Worm (Caenorhabditis elegans) whole organism, mixed stage, embryonic: ENCODE results near the gene C04E7.1.

ENCODE experiments used
- M03D4.4 ChIP-seq: sonication (generic microtip); optimal IDR thresholded peaks from 2 replicates; lab custom pipeline; 2017; ENCODE audit warnings: mild to moderate bottlenecking, missing genetic modification characterization, missing compliant biosample characterization
- bed-3 ChIP-seq: fragments of 200-800 bp; sonication (Bioruptor generic); optimal IDR thresholded peaks from 3 replicates; lab custom pipeline; 2018; ENCODE audit warnings: mild to moderate bottlenecking, missing genetic modification characterization, moderate library complexity, missing compliant biosample characterization
- blmp-1 ChIP-seq: fragments of 150-350 bp; optimal IDR thresholded peaks from 2 replicates; lab custom pipeline; 2014; ENCODE audit warnings: missing biosample characterization, missing genetic modification characterization
- ceh-39 ChIP-seq: fragments of 150-350 bp; optimal IDR thresholded peaks from 2 replicates; lab custom pipeline; 2014; ENCODE audit warnings: missing biosample characterization, missing genetic modification characterization
- ceh-43 ChIP-seq: fragments of 200-800 bp; sonication (Bioruptor generic); optimal IDR thresholded peaks from 2 replicates; lab custom pipeline; 2018; ENCODE audit warnings: mild to moderate bottlenecking, missing genetic modification characterization, moderate library complexity, missing compliant biosample characterization
- ceh-83 ChIP-seq: fragments of 200-800 bp; sonication (Bioruptor generic); optimal IDR thresholded peaks from 2 replicates; lab custom pipeline; 2018; ENCODE audit warnings: mild to moderate bottlenecking, missing genetic modification characterization, missing compliant biosample characterization
- ces-1 ChIP-seq: fragments of 150-350 bp; optimal IDR thresholded peaks from 2 replicates; lab custom pipeline; 2014; ENCODE audit warnings: missing biosample characterization, missing genetic modification reagents, missing genetic modification characterization
- cnd-1 ChIP-seq: fragments of 200-800 bp; sonication (Bioruptor generic); optimal IDR thresholded peaks from 2 replicates; lab custom pipeline; 2018; ENCODE audit warnings: mild to moderate bottlenecking, missing genetic modification characterization, missing compliant biosample characterization
- drap-1 ChIP-seq: fragments of 200-800 bp; sonication (Bioruptor generic); optimal IDR thresholded peaks from 3 replicates; lab custom pipeline; 2018; ENCODE audit warnings: mild to moderate bottlenecking, missing genetic modification characterization, missing compliant biosample characterization
- elt-1 ChIP-seq: sonication (generic microtip); optimal IDR thresholded peaks from 2 replicates; lab custom pipeline; 2017; ENCODE audit warnings: missing genetic modification characterization, mild to moderate bottlenecking, missing compliant biosample characterization, antibody characterized with exemption, moderate library complexity, borderline replicate concordance; ENCODE audit not compliant: insufficient read depth
- elt-3 ChIP-seq: fragments of 150-350 bp; optimal IDR thresholded peaks from 2 replicates; lab custom pipeline; 2014; ENCODE audit warnings: missing biosample characterization, missing genetic modification characterization
- flh-1 ChIP-seq: fragments of 200-800 bp; sonication (Bioruptor generic); optimal IDR thresholded peaks from 2 replicates; lab custom pipeline; 2018; ENCODE audit warnings: mild to moderate bottlenecking, missing genetic modification characterization, moderate library complexity, missing compliant biosample characterization
- ham-2 ChIP-seq: fragments of 200-800 bp; sonication (Bioruptor generic); optimal IDR thresholded peaks from 2 replicates; lab custom pipeline; 2018; ENCODE audit warnings: mild to moderate bottlenecking, missing genetic modification characterization, missing compliant biosample characterization
- hlh-1 ChIP-seq: fragments of 150-350 bp; optimal IDR thresholded peaks from 2 replicates; lab custom pipeline; 2014; ENCODE audit warnings: missing biosample characterization, missing genetic modification reagents, missing genetic modification characterization
- lin-13 ChIP-seq: fragments of 150-350 bp; optimal IDR thresholded peaks from 2 replicates; lab custom pipeline; 2014; ENCODE audit warnings: missing biosample characterization, missing genetic modification characterization
- lin-32 ChIP-seq: fragments of 200-800 bp; sonication (Bioruptor generic); optimal IDR thresholded peaks from 2 replicates; lab custom pipeline; 2018; ENCODE audit warnings: mild to moderate bottlenecking, missing genetic modification characterization, missing compliant biosample characterization
- lsy-2 ChIP-seq: fragments of 150-350 bp; optimal IDR thresholded peaks from 2 replicates; lab custom pipeline; 2014; ENCODE audit warnings: missing biosample characterization, missing genetic modification characterization
- mab-5 ChIP-seq: fragments of 150-350 bp; optimal IDR thresholded peaks from 2 replicates; lab custom pipeline; 2014; ENCODE audit warnings: missing biosample characterization, missing genetic modification characterization
- mep-1 ChIP-seq: fragments of 150-350 bp; optimal IDR thresholded peaks from 2 replicates; lab custom pipeline; 2017; ENCODE audit warnings: missing biosample characterization, missing genetic modification reagents, missing genetic modification characterization, inconsistent platforms
- mls-2 ChIP-seq: sonication (generic microtip); optimal IDR thresholded peaks from 2 replicates; lab custom pipeline; 2016; ENCODE audit warnings: mild to moderate bottlenecking, missing genetic modification characterization, moderate library complexity, missing compliant biosample characterization
- nhr-12 ChIP-seq: fragments of 150-350 bp; optimal IDR thresholded peaks from 2 replicates; lab custom pipeline; 2014; ENCODE audit warnings: missing biosample characterization, missing genetic modification characterization
- nhr-2 ChIP-seq: fragments of 150-350 bp; optimal IDR thresholded peaks from 2 replicates; lab custom pipeline; 2014; ENCODE audit warnings: missing biosample characterization, missing genetic modification characterization
- nhr-237 ChIP-seq: fragments of 150-350 bp; optimal IDR thresholded peaks from 2 replicates; lab custom pipeline; 2014; ENCODE audit warnings: missing biosample characterization, missing genetic modification characterization
- nhr-28 ChIP-seq: fragments of 150-350 bp; optimal IDR thresholded peaks from 2 replicates; lab custom pipeline; 2014; ENCODE audit warnings: missing biosample characterization, missing genetic modification characterization
- nhr-76 ChIP-seq: sonication (generic microtip); optimal IDR thresholded peaks from 2 replicates; lab custom pipeline; 2017; ENCODE audit warnings: missing biosample characterization, missing genetic modification characterization
- pha-4 ChIP-seq: fragments of 150-350 bp; optimal IDR thresholded peaks from 2 replicates; lab custom pipeline; 2018; ENCODE audit warnings: missing biosample characterization, missing genetic modification reagents, missing genetic modification characterization
- sem-2 ChIP-seq: fragments of 200-800 bp; sonication (Bioruptor generic); optimal IDR thresholded peaks from 2 replicates; lab custom pipeline; 2018; ENCODE audit warnings: mild to moderate bottlenecking, missing genetic modification characterization, missing compliant biosample characterization
- snpc-4 ChIP-seq: fragments of 150-350 bp; optimal IDR thresholded peaks from 2 replicates; lab custom pipeline; 2014; ENCODE audit warnings: missing biosample characterization, missing genetic modification characterization
- sptf-1 ChIP-seq: sonication (generic microtip); optimal IDR thresholded peaks from 2 replicates; lab custom pipeline; 2017; ENCODE audit warnings: mild to moderate bottlenecking, missing genetic modification characterization, moderate library complexity, missing compliant biosample characterization
- tbx-8 ChIP-seq: fragments of 200-800 bp; sonication (Bioruptor generic); optimal IDR thresholded peaks from 2 replicates; lab custom pipeline; 2018; ENCODE audit warnings: mild to moderate bottlenecking, missing genetic modification characterization, moderate library complexity, missing compliant biosample characterization
- unc-120 ChIP-seq: sonication (generic microtip); optimal IDR thresholded peaks from 2 replicates; lab custom pipeline; 2017; ENCODE audit warnings: missing genetic modification characterization, missing compliant biosample characterization; ENCODE audit not compliant: poor library complexity, severe bottlenecking
- unc-39 ChIP-seq: fragments of 150-350 bp; optimal IDR thresholded peaks from 2 replicates; lab custom pipeline; 2014; ENCODE audit warnings: missing biosample characterization, missing genetic modification characterization
- unc-62 ChIP-seq: fragments of 150-350 bp; optimal IDR thresholded peaks from 2 replicates; lab custom pipeline; 2014; ENCODE audit warnings: missing biosample characterization, missing genetic modification reagents, missing genetic modification characterization
- zip-8 ChIP-seq: fragments of 150-350 bp; optimal IDR thresholded peaks from 2 replicates; lab custom pipeline; 2014; ENCODE audit warnings: missing biosample characterization, missing genetic modification characterization
- ztf-11 ChIP-seq: fragments of 150-350 bp; optimal IDR thresholded peaks from 2 replicates; lab custom pipeline; 2014; ENCODE audit warnings: missing biosample characterization, missing genetic modification characterization

Gene C04E7.1

ce11 chrX:380505-380904, 22.6 kb downstream of the C04E7.1 start, which contains the start of gene R04A9.3:
TSS of gene R04A9.3 (minus strand) at chrX:380605.
- no peak for TF ChIP-seq bed-3
- no peak for TF ChIP-seq nhr-237 (tag; lab: Kevin White, UChicago)
- TF ChIP-seq lsy-2, result no peak
- no peak for TF ChIP-seq ham-2
- no peak for TF ChIP-seq ztf-11
- no peak for TF ChIP-seq lin-32 (GFP tag; lab: Kevin White, UChicago)
- no peak for TF ChIP-seq ceh-43 (GFP tag; lab: Kevin White, UChicago)
- no peak for TF ChIP-seq tbx-8 (GFP tag; lab: Kevin White, UChicago)

ce11 chrX:381029-381428, 23.1 kb downstream of the C04E7.1 start:
- no peak for TF ChIP-seq unc-39 (tag; lab: Kevin White, UChicago)
- no peak for TF ChIP-seq mls-2 (tag; lab: Kevin White, UChicago)
- no peak for TF ChIP-seq unc-62 (GFP tag; lab: Kevin White, UChicago)
- no peak for TF ChIP-seq nhr-2 (tag; lab: Kevin White, UChicago)
- TF ChIP-seq blmp-1 (tag; lab: Kevin White, UChicago), result no peak
- TF ChIP-seq sptf-1 (tag; lab: Kevin White, UChicago), result no peak
- TF ChIP-seq lin-13 (tag; lab: Kevin White, UChicago), result no peak
- TF ChIP-seq elt-1 (tag; lab: Kevin White, UChicago), result no peak
- TF ChIP-seq nhr-12 (tag; lab: Kevin White, UChicago), result no peak
- TF ChIP-seq snpc-4 (tag; lab: Kevin White, UChicago), result no peak
- TF ChIP-seq elt-3 (tag; lab: Kevin White, UChicago), result no peak
- no peak for TF ChIP-seq sem-2
- no peak for TF ChIP-seq ces-1 (GFP tag; lab: Kevin White, UChicago)

ce11 chrX:382692-383091, 24.8 kb downstream of the C04E7.1 start, which contains the start of gene ife-2:
TSS of gene ife-2 (minus strand) at chrX:382709.
- TF ChIP-seq zip-8 (no peak), pha-4 (peak; percentile 14), unc-62 (GFP tag; lab: Kevin White, UChicago) (peak; percentile 27), tbx-8 (GFP tag; lab: Kevin White, UChicago) (peak; percentile 2), sem-2 (no peak), lin-32 (GFP tag; lab: Kevin White, UChicago) (no peak), ham-2 (no peak), mls-2 (tag; lab: Kevin White, UChicago) (no peak), blmp-1 (tag; lab: Kevin White, UChicago) (no peak), mab-5 (no peak), hlh-1 (tag; lab: Kevin White, UChicago) (peak; percentile 31), nhr-76 (tag; lab: Kevin White, UChicago) (no peak), unc-39 (tag; lab: Kevin White, UChicago) (no peak), M03D4.4 (tag; lab: Kevin White, UChicago) (no peak), nhr-2 (tag; lab: Kevin White, UChicago) (no peak), nhr-28 (tag; lab: Kevin White, UChicago) (no peak), snpc-4 (tag; lab: Kevin White, UChicago) (no peak), ceh-43 (GFP tag; lab: Kevin White, UChicago) (no peak), ceh-83 (GFP tag; lab: Kevin White, UChicago) (no peak), drap-1 (GFP tag; lab: Kevin White, UChicago) (no peak), elt-3 (tag; lab: Kevin White, UChicago) (no peak), lin-13 (tag; lab: Kevin White, UChicago) (peak; percentile 45), flh-1 (no peak), bed-3 (no peak), nhr-12 (tag; lab: Kevin White, UChicago) (no peak), sptf-1 (tag; lab: Kevin White, UChicago) (no peak), ces-1 (GFP tag; lab: Kevin White, UChicago) (peak; percentile 6), elt-1 (tag; lab: Kevin White, UChicago) (no peak), ztf-11 (no peak), nhr-237 (tag; lab: Kevin White, UChicago) (peak; percentile 20), ceh-39 (tag; lab: Kevin White, UChicago) (peak; percentile 87), lsy-2 (peak; percentile 49), cnd-1 (tag; lab: Kevin White, UChicago) (no peak), unc-120 (tag; lab: Kevin White, UChicago) (peak; percentile 55), mep-1 (peak; percentile 81)
- TF ChIP-seq, all 35 proteins: peak for 11
